Fruit fly (Drosophila melanogaster): ENCODE measurements around the gene RpS10b.

DNA sequence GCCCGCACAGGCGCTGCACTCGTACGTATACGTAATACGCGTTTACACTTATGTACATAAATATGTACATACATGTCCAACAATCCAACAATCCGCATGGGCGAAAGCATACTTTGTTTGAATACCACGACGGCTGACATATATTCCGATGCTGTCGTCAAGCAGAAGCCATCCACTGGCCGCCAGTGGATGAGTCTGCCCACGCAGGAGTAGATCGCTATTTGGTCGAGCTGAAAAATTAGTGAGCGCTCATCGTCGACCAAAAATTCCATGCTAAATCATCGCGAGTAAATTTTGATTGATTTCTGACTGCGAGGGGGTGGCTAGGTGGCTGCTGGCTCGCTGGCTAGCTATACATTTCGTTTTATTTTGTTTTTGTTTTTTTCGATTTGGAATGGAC is 4.7 kb downstream of the RpS10b start:
- TF ChIP-seq Fer3 (tag; optimal IDR thresholded peaks at IDR 0.05) (no peak), CG17912 (GFP tag; optimal IDR thresholded peaks at IDR 0.05) (no peak), CG30403 (GFP tag; optimal IDR thresholded peaks at IDR 0.05) (no peak), klu (GFP tag; IDR thresholded peaks at IDR 0.05) (no peak), lbe (GFP tag; optimal IDR thresholded peaks at IDR 0.05) (no peak), Dad (GFP tag; optimal IDR thresholded peaks at IDR 0.05) (no peak), fd64A (GFP tag; optimal IDR thresholded peaks at IDR 0.05) (no peak), CG12071 (GFP tag; optimal IDR thresholded peaks at IDR 0.05) (no peak), corto (GFP tag; optimal IDR thresholded peaks at IDR 0.05) (no peak)

Data from whole organism, embryonic.